Fruit fly (Drosophila melanogaster) whole organism, larva: ENCODE data around the gene CG31089.

Experiments used
- noc ChIP-seq: fragments of 200-800 bp; sonication (Bioruptor generic); optimal IDR thresholded peaks from 3 replicates; lab custom pipeline; 2019; ENCODE audit warnings: missing biosample characterization, mild to moderate bottlenecking, missing genetic modification characterization, moderate library complexity

Gene CG31089

DNA sequence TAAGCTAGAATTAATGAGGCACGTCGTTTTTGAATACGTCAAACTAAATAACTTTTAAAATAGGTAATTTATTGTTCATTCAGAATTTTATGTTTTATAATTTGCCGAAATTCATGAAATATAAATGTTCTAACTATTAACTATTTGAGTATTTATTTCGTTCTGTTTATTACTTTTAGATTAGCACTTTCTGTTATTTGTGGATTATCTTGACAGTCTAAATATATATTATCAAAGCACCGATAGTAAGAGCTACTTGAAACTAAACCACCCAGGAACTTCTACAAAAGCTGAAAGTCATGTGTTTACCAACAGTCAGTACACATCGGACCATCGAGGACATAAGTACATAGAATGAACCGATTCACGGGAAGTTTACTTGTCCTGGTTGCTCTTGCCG lies at the start of gene CG31089:
TSS of gene CG31089 (plus strand) at position 301 of the 400 bp plus-strand sequence.
- TF ChIP-seq noc (tag; lab: Kevin White, UChicago): no peak

DNA sequence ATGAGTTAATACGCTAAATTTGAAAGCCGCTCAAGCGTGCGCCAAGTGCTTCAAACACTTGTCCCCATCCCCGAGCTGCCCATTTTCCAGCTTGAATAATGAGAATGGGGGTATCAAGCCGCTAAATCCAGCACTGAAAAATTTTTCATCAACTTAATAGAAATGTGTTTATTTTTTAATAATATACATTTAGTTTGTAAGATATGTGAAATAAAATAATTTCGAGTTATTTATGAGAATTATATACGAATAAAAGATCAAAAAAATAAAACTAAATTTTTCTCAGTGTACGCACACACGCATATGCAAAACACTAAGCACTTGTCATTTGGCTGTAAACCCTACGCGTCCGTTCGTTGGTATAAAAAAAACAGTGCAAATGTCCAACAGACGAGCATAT lies 47.6 kb upstream of the CG31089 start:
- no peak for TF ChIP-seq noc (tag; lab: Kevin White, UChicago)

DNA sequence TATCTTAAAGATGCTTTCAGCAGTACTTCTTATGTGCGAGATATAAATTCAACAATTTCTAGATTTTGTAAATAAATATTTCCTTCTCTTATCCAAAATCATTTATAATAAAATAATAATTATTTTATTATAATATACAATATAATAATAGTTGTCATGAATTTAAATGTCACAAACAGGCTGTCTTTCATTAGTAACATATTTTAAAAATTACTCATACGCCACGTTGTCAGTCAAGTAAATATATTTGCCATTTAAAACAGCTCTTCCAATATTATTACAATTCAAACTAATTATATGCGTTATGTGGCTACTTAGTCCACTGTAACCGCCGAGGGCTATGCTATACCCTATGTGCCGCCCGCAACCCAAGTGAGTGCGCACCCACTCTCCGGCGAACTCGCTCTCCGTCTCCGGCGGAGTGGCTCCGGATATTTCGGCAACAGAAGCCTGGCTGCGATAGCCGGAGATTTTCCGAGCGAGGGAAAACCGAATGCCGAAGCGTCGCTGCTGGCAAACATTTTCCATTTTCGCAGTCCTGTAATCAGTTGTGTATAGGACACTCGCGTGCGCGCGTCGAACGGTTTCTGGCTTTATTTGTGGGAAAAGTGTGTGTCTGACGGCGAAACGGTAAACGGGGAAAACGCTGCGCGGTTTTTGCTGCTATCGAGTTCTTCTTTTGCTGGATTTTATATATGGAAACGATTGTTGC lies 46.7 kb upstream of the CG31089 start, which contains the start of gene CG5890:
TSS of gene CG5890 (plus strand) at position 561 of the 712 bp plus-strand sequence.
- no peak for TF ChIP-seq noc (tag; lab: Kevin White, UChicago)

DNA sequence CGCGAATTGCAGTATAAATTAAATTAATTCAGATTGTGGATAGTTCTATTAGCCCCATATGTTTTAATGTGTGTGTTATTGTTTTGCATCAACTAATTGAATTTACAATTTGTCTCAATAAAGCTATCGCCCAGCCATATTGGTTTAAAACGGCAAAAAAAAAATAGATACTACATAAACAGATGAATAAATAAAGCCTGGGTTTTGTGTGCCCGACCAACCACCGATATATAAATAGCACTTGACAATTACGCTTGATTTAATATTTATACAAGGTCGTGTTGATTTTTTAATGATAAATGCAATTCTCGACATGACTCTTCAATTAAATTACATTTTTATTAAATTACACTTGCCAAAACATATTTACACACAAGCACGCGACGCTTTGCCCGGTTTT lies 32.1 kb upstream of the CG31089 start:
- no peak for TF ChIP-seq noc (tag; lab: Kevin White, UChicago)

DNA sequence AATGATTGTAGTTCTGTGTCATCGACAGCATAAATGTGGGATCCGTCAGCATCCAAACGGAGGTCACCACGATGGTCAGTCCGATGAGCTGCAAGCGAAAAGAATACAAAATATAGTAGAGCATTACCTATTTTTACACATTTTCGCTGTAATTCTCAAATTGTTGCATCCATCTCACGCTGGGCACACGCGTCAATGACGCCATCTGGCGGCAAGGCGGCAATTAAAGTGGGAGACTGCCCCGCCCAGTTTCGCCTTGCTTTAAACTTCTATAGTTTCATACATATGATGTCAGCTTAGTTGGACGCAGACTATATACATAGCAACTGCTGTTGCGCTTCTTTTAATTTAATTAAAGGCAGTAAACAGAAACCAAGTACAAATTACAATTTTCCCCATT lies 25.8 kb upstream of the CG31089 start:
- TF ChIP-seq noc (tag; lab: Kevin White, UChicago): no peak

DNA sequence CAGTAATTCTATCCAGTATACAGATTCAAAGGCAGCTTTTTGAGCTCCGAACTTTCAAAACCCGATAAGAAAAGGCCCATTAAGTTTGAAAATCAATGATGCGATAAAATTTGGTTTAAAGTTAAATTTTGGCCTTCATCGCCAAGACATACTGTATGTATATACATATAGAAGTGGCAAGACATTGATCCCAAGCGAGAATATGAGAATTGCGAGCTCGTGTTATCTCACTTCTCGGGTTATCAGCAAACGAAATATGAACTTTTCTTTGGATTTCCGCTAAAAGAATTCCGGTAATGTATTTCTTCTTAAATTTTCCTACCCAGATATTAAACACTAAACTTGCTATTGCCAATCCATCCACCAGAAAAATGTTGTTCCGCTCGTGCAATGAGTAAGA lies 25.4 kb upstream of the CG31089 start:
- no peak for TF ChIP-seq noc (tag; lab: Kevin White, UChicago)

DNA sequence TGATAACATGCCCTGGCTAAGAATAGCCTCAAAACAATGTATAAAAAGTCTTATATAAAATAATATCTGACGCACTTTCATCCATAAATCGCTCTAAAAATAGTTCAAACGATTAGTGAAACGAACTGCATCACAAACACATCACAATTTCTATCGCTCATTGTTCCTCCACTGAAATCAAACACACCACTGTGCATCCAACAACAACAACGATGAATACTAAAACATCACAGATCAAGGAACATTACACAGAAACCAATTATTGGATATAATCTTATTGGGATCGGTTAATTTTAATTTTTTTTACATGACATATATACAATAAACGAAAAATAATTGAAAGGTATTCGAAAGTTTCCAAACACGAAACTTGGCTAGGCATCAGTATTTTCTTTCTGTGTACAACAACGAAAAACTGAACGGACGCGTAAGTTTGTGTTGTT lies 23.1 kb upstream of the CG31089 start:
- no peak for TF ChIP-seq noc (tag; lab: Kevin White, UChicago)

DNA sequence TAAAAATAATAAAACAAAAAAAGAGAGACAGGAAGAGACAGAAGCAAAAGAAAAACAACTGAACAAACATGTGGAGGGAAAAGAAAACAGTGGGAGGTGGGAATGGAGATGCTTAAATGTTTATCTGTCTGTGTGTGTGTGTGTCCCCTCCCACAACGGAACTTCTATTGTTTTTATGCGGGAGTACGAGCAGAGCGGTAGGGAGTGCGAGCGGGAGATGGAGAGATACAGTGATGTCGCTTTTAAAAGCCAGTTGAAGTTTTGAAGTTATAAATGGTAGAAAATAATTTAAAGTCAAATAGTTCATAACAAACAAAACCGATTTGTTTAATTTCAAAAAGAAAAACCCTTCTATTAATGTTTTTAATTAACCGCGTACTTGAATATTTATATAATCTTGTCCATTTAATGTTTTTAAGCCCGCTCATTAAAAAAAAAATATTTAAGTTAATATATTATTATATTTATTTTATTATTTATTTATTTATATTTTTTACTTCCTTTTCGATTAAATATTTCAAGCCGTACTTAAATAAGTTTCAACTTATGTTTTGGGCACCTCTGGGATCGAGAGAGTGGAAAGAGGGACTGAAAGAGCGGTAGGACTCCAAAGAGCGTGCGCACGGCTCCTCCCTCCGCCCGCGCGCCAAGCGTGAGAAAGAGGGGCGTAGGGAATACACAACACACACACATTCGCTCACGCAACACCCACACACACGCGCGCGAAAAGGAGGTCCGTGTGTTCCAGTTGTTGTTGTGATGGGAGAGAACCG lies 22.1 kb upstream of the CG31089 start:
- TF ChIP-seq noc (tag; lab: Kevin White, UChicago): no peak

DNA sequence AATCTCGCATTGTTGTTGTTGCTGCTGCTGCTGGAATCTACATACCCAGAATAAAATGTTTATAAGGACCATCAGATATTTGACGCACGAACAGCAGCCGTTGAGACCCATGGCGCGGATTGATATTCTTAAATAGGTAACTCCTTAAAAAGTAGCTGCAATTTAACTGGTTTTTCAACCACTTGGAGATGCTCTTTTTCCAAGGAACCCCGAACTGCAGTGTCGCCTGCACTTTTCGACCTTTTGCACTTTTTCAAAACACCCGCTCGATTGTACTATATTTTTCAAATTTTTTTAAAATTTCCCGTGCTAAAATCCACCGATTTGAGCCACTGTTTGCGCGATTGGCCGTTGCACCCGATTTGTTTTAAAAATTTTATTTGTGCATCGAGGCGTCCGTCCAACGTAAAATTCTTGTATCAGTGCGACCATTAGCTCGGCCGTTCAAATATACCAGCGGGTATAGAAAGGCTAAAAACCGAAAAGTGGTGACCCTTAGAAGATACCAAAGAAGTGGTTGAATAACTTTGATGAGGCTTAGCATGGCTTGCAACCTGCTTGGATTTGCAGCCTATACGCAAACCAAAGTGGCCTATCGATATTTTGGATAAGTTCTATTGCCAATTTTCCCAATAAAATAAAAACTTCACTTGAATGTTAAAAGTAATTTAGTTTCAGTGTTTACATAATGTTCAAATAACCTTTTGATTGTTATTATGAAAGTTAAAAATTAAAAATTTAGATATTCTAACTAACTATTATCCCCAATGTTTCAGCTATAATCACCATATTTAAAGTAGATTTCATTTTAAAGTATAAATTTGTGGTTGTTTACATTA lies 21.3 kb upstream of the CG31089 start, which contains the start of gene Tsp96F:
TSS of gene Tsp96F (minus strand) at position 457 of the 839 bp plus-strand sequence.
- no peak for TF ChIP-seq noc (tag; lab: Kevin White, UChicago)

DNA sequence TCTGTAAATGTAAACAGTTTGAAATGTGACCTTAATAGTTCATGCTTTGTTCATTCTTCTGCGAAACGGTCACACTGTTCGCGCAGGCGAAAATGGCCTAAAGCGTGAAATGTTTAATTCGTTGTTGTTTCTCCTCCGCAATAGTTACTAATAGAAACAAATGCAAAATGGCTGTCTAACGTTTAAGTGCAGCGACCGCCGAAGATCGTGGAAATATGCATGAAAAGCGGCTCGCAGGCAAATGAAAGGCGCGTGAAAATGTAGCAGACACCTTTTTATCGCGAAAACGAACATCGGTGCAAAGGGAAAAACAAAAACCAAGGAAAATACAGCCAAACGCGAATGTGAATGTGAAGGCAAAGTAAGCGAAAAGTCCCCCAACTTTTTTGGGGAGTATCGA lies 20.5 kb upstream of the CG31089 start, which contains the start of gene SppL:
TSS of gene SppL (plus strand) at position 70 of the 400 bp plus-strand sequence.
- no peak for TF ChIP-seq noc (tag; lab: Kevin White, UChicago)

DNA sequence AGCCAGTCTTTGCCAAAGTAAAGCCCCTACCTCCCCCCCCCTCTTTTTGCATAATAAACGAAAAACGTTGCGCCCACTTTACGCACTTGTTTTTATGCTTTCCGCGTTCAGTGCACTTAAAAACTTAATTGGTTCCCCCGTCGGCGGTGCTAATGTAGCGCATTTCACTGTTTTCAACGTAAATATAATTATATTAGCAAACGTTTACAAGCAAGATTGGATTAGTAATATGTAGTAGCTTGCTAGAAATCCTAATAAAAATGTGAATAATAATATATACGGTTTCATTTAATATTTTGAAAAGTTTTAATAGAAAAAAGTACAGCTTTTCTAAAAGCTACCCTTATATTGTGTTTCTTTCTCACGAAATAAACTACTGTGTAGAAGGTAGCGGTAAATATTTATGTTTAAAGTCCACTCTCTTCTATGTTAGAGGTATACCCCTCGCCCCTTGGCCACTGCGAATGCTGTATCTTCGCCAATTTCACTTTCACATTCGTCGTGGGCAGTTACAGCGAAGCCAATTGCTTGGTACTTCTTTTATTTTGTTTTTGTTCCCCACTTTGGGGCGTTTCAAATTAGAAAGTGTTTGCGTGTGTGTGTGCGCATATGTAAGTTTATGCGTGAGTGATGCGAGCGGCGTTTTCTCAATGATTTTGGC lies 19.7 kb upstream of the CG31089 start:
- TF ChIP-seq noc (tag; lab: Kevin White, UChicago): no peak

DNA sequence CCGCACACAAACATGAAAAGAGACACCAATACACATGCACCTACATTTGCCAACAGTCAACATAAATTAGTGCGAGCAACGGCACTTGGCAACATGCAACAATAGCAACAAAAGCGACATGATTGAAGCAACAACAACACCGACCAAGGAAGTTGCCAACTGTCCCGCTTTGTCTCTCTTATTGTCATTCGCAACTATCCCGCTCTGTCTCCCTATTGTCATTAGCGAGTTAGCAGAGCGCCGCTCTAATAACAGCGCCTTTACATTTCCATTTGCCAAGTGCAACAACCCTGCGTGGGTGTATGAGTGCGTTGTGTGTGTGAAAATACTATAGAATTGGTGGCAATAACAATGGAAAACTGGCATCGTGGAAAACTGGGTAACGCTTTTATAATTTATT lies 18.6 kb upstream of the CG31089 start:
- TF ChIP-seq noc (tag; lab: Kevin White, UChicago): no peak

DNA sequence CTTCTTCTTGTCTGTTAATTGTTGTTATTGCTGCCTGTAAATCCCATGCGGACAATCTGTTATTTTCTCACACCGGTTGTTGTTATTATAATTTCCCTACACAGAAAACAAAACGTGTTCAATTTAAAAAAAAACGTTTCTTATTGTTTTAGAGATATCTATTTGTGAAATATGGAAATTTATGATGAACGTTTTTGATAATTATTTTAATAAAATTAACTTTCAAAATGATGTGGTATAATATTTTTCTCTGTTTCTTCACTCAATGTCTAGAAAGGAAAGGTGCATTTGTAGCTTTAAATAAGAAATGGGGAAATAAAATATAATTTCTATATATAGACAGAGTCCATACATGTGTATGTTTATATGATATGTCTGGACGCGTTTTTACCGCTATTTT lies 18.1 kb upstream of the CG31089 start:
- no peak for TF ChIP-seq noc (tag; lab: Kevin White, UChicago)

DNA sequence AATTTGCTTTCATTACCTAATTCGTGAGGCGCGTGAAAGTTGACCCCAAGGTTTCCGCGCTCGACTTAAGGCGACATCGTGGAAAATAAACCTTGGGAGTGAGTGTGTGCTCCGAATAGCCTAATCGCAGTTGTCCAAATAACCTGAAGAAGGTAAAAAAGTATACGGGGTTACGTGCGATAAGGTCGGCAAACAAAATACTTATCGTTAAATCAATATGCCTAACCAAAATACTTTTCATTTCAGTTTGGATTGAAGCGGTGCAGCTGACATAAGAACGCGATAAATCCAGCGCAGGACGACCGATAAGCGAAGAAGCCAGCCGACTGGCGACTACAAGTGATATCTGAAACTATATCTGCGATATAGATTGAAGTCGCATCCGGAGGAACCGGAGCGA lies 17.3 kb upstream of the CG31089 start:
- TF ChIP-seq noc (tag; lab: Kevin White, UChicago): no peak
